Worm (Caenorhabditis elegans) whole organism, midembryonic: Measurements from ENCODE around the gene B0035.18.

Source experiments
- T22C8.4 ChIP-seq: fragments of 200-800 bp; sonication (Bioruptor generic); IDR thresholded peaks from 2 replicates; pipeline ENCODE4 v1.3.6; 2022; ENCODE audit warnings: missing genetic modification characterization, missing compliant biosample characterization
- cog-1 ChIP-seq: sonication (generic microtip); optimal IDR thresholded peaks from 2 replicates; lab custom pipeline; 2016; ENCODE audit warnings: missing genetic modification characterization, missing compliant biosample characterization
- flt-1 ChIP-seq: fragments of 200-800 bp; sonication (Bioruptor generic); IDR thresholded peaks from 2 replicates; pipeline ENCODE4 v1.3.6; 2022; ENCODE audit warnings: missing genetic modification characterization, missing compliant biosample characterization
- klf-2 ChIP-seq: fragments of 200-800 bp; sonication (Bioruptor generic); conservative IDR thresholded peaks from 2 replicates; pipeline ENCODE4 v1.3.6; 2022; ENCODE audit warnings: missing genetic modification reagents, missing genetic modification characterization, missing compliant biosample characterization
- med-1 ChIP-seq: sonication (generic microtip); optimal IDR thresholded peaks from 2 replicates; lab custom pipeline; 2017; ENCODE audit warnings: missing genetic modification characterization, mild to moderate bottlenecking, missing compliant biosample characterization, antibody characterized with exemption, missing genetic modification reagents; ENCODE audit not compliant: insufficient read depth
- ref-1 ChIP-seq: fragments of 200-800 bp; sonication (Bioruptor generic); conservative IDR thresholded peaks from 2 replicates; pipeline ENCODE4 v1.3.6; 2022; ENCODE audit warnings: missing genetic modification reagents, missing genetic modification characterization, missing compliant biosample characterization
- tab-1 ChIP-seq: fragments of 200-800 bp; sonication (Bioruptor generic); IDR thresholded peaks from 2 replicates; pipeline ENCODE4 v1.3.6; 2022; ENCODE audit warnings: missing genetic modification characterization, missing compliant biosample characterization
- ztf-23 ChIP-seq: fragments of 200-800 bp; sonication (Bioruptor generic); IDR thresholded peaks from 2 replicates; pipeline ENCODE4 v1.3.6; 2022; ENCODE audit warnings: missing genetic modification reagents, missing genetic modification characterization, missing compliant biosample characterization
- ztf-29 ChIP-seq: fragments of 200-800 bp; sonication (Bioruptor generic); IDR thresholded peaks from 2 replicates; pipeline ENCODE4 v1.3.6; 2022; ENCODE audit warnings: missing genetic modification reagents, missing genetic modification characterization, missing compliant biosample characterization

The B0035.18 gene

ce11 chrIV:11316106-11316505 is 4.0 kb upstream of the B0035.18 start:
- TF ChIP-seq med-1, result no peak
- no peak for TF ChIP-seq ztf-23 (GFP tag; lab: Robert Waterston, UW)
- TF ChIP-seq ztf-29 (GFP tag; lab: Robert Waterston, UW), result no peak
- TF ChIP-seq cog-1 (tag; lab: Kevin White, UChicago), result no peak
- no peak for TF ChIP-seq klf-2
- TF ChIP-seq ref-1 (GFP tag; lab: Robert Waterston, UW), result no peak
- TF ChIP-seq T22C8.4 (GFP tag; lab: Robert Waterston, UW), result no peak
- TF ChIP-seq flt-1, result no peak
- TF ChIP-seq tab-1, result no peak

- TF ChIP-seq klf-2 (no peak), ref-1 (GFP tag; lab: Robert Waterston, UW) (no peak), ztf-23 (GFP tag; lab: Robert Waterston, UW) (no peak), flt-1 (no peak), med-1 (no peak), tab-1 (no peak)
Observed at ce11 chrIV:11316640-11317039, 3.5 kb upstream of the B0035.18 start.

- TF ChIP-seq cog-1 (tag; lab: Kevin White, UChicago) (no peak), tab-1 (no peak), T22C8.4 (GFP tag; lab: Robert Waterston, UW) (no peak), ref-1 (GFP tag; lab: Robert Waterston, UW) (no peak), flt-1 (no peak), ztf-23 (GFP tag; lab: Robert Waterston, UW) (no peak), klf-2 (no peak), ztf-29 (GFP tag; lab: Robert Waterston, UW) (no peak), med-1 (no peak)
Observed at ce11 chrIV:11317119-11317518, 3.0 kb upstream of the B0035.18 start, which contains the start of gene gspd-1. Gene gspd-1 (plus strand): TSS chrIV:11317419.

ce11 chrIV:11320500-11320899 is 388 bp downstream of the B0035.18 start, which contains the start of gene edg-1:
Gene edg-1 (plus strand): TSS chrIV:11320800.
- TF ChIP-seq cog-1 (tag; lab: Kevin White, UChicago) (no peak), tab-1 (no peak), T22C8.4 (GFP tag; lab: Robert Waterston, UW) (no peak), ztf-23 (GFP tag; lab: Robert Waterston, UW) (no peak), med-1 (no peak), ztf-29 (GFP tag; lab: Robert Waterston, UW) (no peak), flt-1 (no peak), ref-1 (GFP tag; lab: Robert Waterston, UW) (no peak), klf-2 (no peak)

ce11 chrIV:11323666-11324065 is 3.6 kb downstream of the B0035.18 start:
- TF ChIP-seq tab-1, result no peak

- TF ChIP-seq flt-1, result peak; percentile 38; the same call in 1 of the 2 replicates
Observed at ce11 chrIV:11324741-11325140, 4.6 kb downstream of the B0035.18 start, which contains the start of gene his-48. Gene his-48 (plus strand): TSS chrIV:11324745.

- TF ChIP-seq ztf-23 (GFP tag; lab: Robert Waterston, UW) (no peak), T22C8.4 (GFP tag; lab: Robert Waterston, UW) (no peak), ztf-29 (GFP tag; lab: Robert Waterston, UW) (no peak), klf-2 (no peak), ref-1 (GFP tag; lab: Robert Waterston, UW) (no peak)
Observed at ce11 chrIV:11326939-11327565, 6.9 kb downstream of the B0035.18 start, which contains the start of gene B0035.21. Gene B0035.21 (plus strand): TSS chrIV:11327260.

- TF ChIP-seq ztf-29 (GFP tag; lab: Robert Waterston, UW), result no peak
- no peak for TF ChIP-seq med-1
- no peak for TF ChIP-seq ztf-23 (GFP tag; lab: Robert Waterston, UW)
- TF ChIP-seq klf-2, result no peak
- TF ChIP-seq T22C8.4 (GFP tag; lab: Robert Waterston, UW), result no peak
- no peak for TF ChIP-seq tab-1
- no peak for TF ChIP-seq cog-1 (tag; lab: Kevin White, UChicago)
Observed at ce11 chrIV:11329269-11329668, 9.2 kb downstream of the B0035.18 start, which contains the start of gene leo-1. Gene leo-1 (minus strand): TSS chrIV:11329369.

ce11 chrIV:11332751-11333150 is 12.6 kb downstream of the B0035.18 start, which contains the start of gene sart-3:
Gene sart-3 (minus strand): TSS chrIV:11332969.
- TF ChIP-seq ztf-29 (GFP tag; lab: Robert Waterston, UW) (no peak), klf-2 (no peak), cog-1 (tag; lab: Kevin White, UChicago) (no peak), ref-1 (GFP tag; lab: Robert Waterston, UW) (no peak), T22C8.4 (GFP tag; lab: Robert Waterston, UW) (no peak), ztf-23 (GFP tag; lab: Robert Waterston, UW) (no peak), med-1 (no peak), flt-1 (no peak), tab-1 (no peak)

ce11 chrIV:11336180-11336579 is 16.1 kb downstream of the B0035.18 start:
- TF ChIP-seq tab-1 (no peak), ztf-23 (GFP tag; lab: Robert Waterston, UW) (no peak), ref-1 (GFP tag; lab: Robert Waterston, UW) (no peak), cog-1 (tag; lab: Kevin White, UChicago) (no peak), med-1 (no peak), T22C8.4 (GFP tag; lab: Robert Waterston, UW) (no peak), klf-2 (no peak), flt-1 (no peak), ztf-29 (GFP tag; lab: Robert Waterston, UW) (no peak)

ce11 chrIV:11337021-11337420 is 16.9 kb downstream of the B0035.18 start, which contains the start of gene F54E12.2:
Gene F54E12.2 (minus strand): TSS chrIV:11337184.
- TF ChIP-seq klf-2, result no peak
- no peak for TF ChIP-seq flt-1
- no peak for TF ChIP-seq T22C8.4 (GFP tag; lab: Robert Waterston, UW)
- TF ChIP-seq cog-1 (tag; lab: Kevin White, UChicago), result no peak
- no peak for TF ChIP-seq ref-1 (GFP tag; lab: Robert Waterston, UW)
- TF ChIP-seq ztf-29 (GFP tag; lab: Robert Waterston, UW), result no peak
- no peak for TF ChIP-seq med-1
- no peak for TF ChIP-seq tab-1
- TF ChIP-seq ztf-23 (GFP tag; lab: Robert Waterston, UW), result no peak
